Worm (Caenorhabditis elegans): Measurements from ENCODE around the gene fbxb-99.

DNA sequence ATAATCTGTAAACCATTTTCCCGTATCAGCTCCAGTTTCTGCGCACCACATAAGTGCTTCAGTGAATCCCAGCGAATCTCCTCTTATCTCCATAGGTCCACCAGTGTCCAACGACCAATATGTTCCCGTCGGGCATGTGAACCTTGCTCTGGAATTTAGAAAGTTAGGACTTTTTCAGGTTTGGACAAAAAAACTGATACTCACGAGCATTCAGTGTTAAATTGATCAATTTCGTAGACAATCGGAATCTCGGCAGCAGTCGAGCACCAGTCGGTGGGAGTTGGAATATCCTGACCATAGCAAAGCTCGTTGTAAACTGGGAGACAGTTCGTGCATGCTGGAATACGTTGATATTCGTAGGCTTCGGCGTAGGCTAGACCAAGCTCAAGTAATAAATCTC, 36.4 kb upstream of the fbxb-99 start:
- TF ChIP-seq ama-1 (optimal IDR thresholded peaks at IDR 0.05) (no peak), nhr-11 (tag; optimal IDR thresholded peaks at IDR 0.05) (no peak), alr-1 (tag; optimal IDR thresholded peaks at IDR 0.05) (no peak), nhr-77 (tag; optimal IDR thresholded peaks at IDR 0.05) (no peak), F13H6.1 (tag; optimal IDR thresholded peaks at IDR 0.05) (no peak), nhr-10 (tag; optimal IDR thresholded peaks at IDR 0.05) (no peak), mab-5 (tag; optimal IDR thresholded peaks at IDR 0.05) (no peak), elt-3 (tag; optimal IDR thresholded peaks at IDR 0.05) (no peak), aly-2 (tag; optimal IDR thresholded peaks at IDR 0.05) (no peak), nhr-237 (tag; optimal IDR thresholded peaks at IDR 0.05) (no peak), ztf-1 (GFP tag; conservative IDR thresholded peaks at IDR 0.05) (no peak), unc-62 (GFP tag; optimal IDR thresholded peaks at IDR 0.05) (no peak), blmp-1 (tag; optimal IDR thresholded peaks at IDR 0.05; ENCODE audit: insufficient read depth) (no peak)
